Fruit fly (Drosophila melanogaster) S2 (cell line): ENCODE results near the gene Max.

Experiments
- CG8478 ChIP-seq: fragments of >200 bp; optimal IDR thresholded peaks from 2 replicates; lab custom pipeline; 2018
- CTCF ChIP-seq, 2 experiments: fragments of >200 bp; optimal IDR thresholded peaks; 2 replicates each; lab custom pipeline; 2018

Max gene

dm6 chr3L:19265761-19266160 is 1.8 kb upstream of the Max start, which contains the start of gene CG45081:
Gene CG45081, plus strand, starts transcription at chr3L:19266061.
- TF ChIP-seq CG8478 = no peak
- TF ChIP-seq CTCF (optimal IDR thresholded peaks at IDR 0.05; lab: Kevin White, UChicago) = no peak

- no peak for TF ChIP-seq CTCF (optimal IDR thresholded peaks at IDR 0.05; lab: Kevin White, UChicago)
- TF ChIP-seq CG8478 = no peak
Measured at dm6 chr3L:19263480-19264140, 374 bp downstream of the Max start, which contains the start of the genes CG42374 and Mettl5. Gene CG42374, plus strand, starts transcription at chr3L:19263766. Gene Mettl5, plus strand, starts transcription at chr3L:19263766.

DNA sequence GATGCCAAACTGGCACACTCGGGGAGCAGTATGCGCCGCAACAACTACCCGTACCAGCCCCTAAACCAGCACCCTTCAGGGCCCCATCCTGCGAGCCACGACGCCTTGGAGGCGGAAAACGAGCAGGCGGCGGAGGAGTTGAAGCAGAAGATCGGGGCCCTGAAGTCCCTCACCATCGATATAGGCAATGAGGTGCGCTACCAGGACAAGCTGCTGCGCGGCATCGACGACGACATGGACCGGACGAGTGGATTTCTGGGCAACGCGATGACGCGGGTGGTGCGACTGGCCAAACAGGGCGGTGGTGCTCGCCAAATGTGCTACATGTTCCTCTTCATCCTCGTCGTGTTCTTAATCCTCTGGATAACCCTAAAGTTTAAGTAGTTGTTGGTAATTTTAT is 2.3 kb downstream of the Max start:
- no peak for TF ChIP-seq CTCF (optimal IDR thresholded peaks at IDR 0.05; lab: Kevin White, UChicago)
- TF ChIP-seq CG8478 = no peak

DNA sequence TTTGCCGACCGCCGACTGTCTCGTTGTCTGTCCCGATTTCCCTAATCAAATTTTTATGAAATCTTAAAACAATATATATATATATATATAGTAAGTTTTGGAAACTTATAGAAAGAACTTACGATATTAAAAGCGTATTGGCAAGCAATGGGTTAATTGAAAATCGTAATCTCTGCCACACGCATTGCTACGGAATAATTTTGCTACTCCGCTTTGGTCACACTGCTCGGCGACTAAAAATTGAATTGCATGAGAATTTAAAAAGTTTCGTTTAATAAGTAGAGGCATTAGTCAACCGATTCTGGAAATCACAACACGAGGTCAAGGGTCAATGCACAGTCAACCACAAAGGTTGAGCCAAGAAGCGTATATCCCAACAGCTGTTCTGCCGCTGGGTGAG is 2.8 kb downstream of the Max start, which contains the start of gene Bet1:
Bet1 (plus strand) TSS at position 182 of the 400 bp plus-strand sequence.
- TF ChIP-seq CG8478 (no peak), CTCF (optimal IDR thresholded peaks at IDR 0.05; lab: Kevin White, UChicago) (no peak)

- TF ChIP-seq CTCF (optimal IDR thresholded peaks at IDR 0.05; lab: Kevin White, UChicago) (no peak), CG8478 (no peak)
Measured at dm6 chr3L:19260278-19260803, 3.6 kb downstream of the Max start, which contains the start of gene nes. Gene nes, minus strand, starts transcription at chr3L:19260679.

DNA sequence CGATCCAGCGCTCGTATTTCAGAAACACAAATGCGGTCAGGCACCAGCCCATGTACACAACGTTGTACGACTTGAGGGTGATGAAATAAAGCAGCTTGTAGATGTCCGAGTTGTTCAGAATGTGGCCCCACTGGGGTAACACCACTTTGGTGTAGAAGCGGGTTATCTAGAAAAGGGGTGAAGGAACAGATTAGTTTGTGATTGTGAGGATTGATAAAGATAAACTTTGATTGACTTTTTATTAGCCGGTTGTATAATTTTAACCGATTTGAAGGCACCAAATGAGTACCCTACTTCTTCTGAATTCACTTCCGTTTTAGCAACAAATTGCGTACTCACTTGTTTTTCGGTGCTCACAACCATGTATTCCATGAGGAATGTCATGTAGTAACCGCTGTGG is 5.8 kb downstream of the Max start:
- TF ChIP-seq CTCF (optimal IDR thresholded peaks at IDR 0.05; lab: Kevin White, UChicago) (no peak), CG8478 (no peak)

dm6 chr3L:19254715-19255428 is 9.1 kb downstream of the Max start, which contains the start of the genes mRpL21 and rept:
Gene mRpL21, minus strand, starts transcription at chr3L:19255061.
Gene rept, plus strand, starts transcription at chr3L:19255340.
- peak in 1 of 2 experiments; percentile 25 for TF ChIP-seq CTCF (optimal IDR thresholded peaks at IDR 0.05; lab: Kevin White, UChicago)
- TF ChIP-seq CG8478 = no peak

- TF ChIP-seq CTCF (optimal IDR thresholded peaks at IDR 0.05; lab: Kevin White, UChicago) = no peak
- TF ChIP-seq CG8478 = no peak
Measured at dm6 chr3L:19251643-19252042, 12.3 kb downstream of the Max start.

- TF ChIP-seq CG8478 (no peak), CTCF (optimal IDR thresholded peaks at IDR 0.05; lab: Kevin White, UChicago) (no peak)
Measured at dm6 chr3L:19237780-19238179, 26.2 kb downstream of the Max start.

- no peak for TF ChIP-seq CG8478
- no peak for TF ChIP-seq CTCF (optimal IDR thresholded peaks at IDR 0.05; lab: Kevin White, UChicago)
Measured at dm6 chr3L:19236554-19236953, 27.4 kb downstream of the Max start.

DNA sequence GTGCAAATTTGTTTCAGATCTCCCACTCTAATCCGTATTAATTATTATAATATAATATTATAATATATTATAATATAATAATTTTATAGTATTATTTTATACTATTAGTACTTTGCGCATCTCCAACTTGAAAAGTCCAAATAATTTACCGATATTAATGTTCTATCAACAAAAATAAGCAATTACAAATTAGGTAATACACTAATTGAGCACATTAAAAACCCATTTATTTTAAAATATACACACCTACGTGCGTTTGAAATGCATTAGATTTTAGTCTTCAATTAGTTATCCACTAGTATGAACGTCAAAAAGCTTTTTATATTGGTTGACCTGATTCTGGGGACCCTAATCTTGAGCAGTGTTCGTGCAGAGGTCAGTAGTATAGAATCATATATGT is 27.9 kb downstream of the Max start, which contains the start of gene CG33647:
CG33647 (plus strand) TSS at position 301 of the 400 bp plus-strand sequence.
- no peak for TF ChIP-seq CTCF (optimal IDR thresholded peaks at IDR 0.05; lab: Kevin White, UChicago)
- TF ChIP-seq CG8478 = no peak

dm6 chr3L:19234922-19235702 is 28.9 kb downstream of the Max start, which contains the start of gene fz2:
Gene fz2, minus strand, starts transcription at chr3L:19235373.
- TF ChIP-seq CG8478 = no peak
- no peak for TF ChIP-seq CTCF (optimal IDR thresholded peaks at IDR 0.05; lab: Kevin White, UChicago)

- TF ChIP-seq CTCF (optimal IDR thresholded peaks at IDR 0.05; lab: Kevin White, UChicago) (no peak), CG8478 (no peak)
Measured at dm6 chr3L:19233798-19234781, 29.9 kb downstream of the Max start.

DNA sequence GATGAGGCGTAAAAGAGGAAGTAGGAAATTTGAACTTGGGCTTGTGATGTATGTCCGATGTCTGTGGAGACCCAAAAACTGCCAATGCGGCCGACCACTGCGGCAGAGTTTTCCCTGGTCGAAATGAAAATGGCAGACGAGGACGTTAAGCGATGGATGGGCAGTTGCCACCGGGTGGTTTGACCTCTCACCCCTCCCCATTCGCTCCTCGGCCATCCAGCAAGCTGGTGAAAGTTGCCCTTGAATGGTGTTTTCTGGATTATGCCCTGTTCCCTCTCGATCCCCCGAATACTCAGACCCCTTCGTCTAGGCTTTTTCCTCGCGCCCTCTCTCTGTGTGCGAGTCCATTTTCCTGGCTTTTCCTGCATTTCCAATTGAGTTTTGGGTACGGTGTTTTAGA is 32.4 kb downstream of the Max start:
- TF ChIP-seq CTCF (optimal IDR thresholded peaks at IDR 0.05; lab: Kevin White, UChicago) = no peak
- TF ChIP-seq CG8478 = no peak
